Worm (Caenorhabditis elegans) whole organism, L2 larva: ENCODE measurements around the gene prp-40.

Experiments used
- Y55F3AM.14 ChIP-seq: fragments of 200-800 bp; sonication (Bioruptor generic); optimal IDR thresholded peaks from 2 replicates; lab custom pipeline; 2018; ENCODE audit warnings: mild to moderate bottlenecking, missing genetic modification characterization, missing compliant biosample characterization
- ZK546.5 ChIP-seq: sonication (generic microtip); optimal IDR thresholded peaks from 2 replicates; lab custom pipeline; 2017; ENCODE audit warnings: missing biosample characterization, missing genetic modification characterization
- alr-1 ChIP-seq: fragments of 150-350 bp; optimal IDR thresholded peaks from 2 replicates; lab custom pipeline; 2014; ENCODE audit warnings: missing biosample characterization, missing genetic modification characterization
- ama-1 ChIP-seq: fragments of 150-350 bp; optimal IDR thresholded peaks from 2 replicates; lab custom pipeline; 2018; ENCODE audit warnings: inconsistent platforms
- egl-27 ChIP-seq: sonication (generic microtip); optimal IDR thresholded peaks from 3 replicates; lab custom pipeline; 2017; ENCODE audit warnings: missing biosample characterization, missing genetic modification reagents, missing genetic modification characterization
- mab-5 ChIP-seq: fragments of 150-350 bp; optimal IDR thresholded peaks from 2 replicates; lab custom pipeline; 2014; ENCODE audit warnings: missing biosample characterization, missing genetic modification characterization
- snpc-4 ChIP-seq: fragments of 150-350 bp; optimal IDR thresholded peaks from 2 replicates; lab custom pipeline; 2014; ENCODE audit warnings: missing biosample characterization, missing genetic modification characterization

DNA sequence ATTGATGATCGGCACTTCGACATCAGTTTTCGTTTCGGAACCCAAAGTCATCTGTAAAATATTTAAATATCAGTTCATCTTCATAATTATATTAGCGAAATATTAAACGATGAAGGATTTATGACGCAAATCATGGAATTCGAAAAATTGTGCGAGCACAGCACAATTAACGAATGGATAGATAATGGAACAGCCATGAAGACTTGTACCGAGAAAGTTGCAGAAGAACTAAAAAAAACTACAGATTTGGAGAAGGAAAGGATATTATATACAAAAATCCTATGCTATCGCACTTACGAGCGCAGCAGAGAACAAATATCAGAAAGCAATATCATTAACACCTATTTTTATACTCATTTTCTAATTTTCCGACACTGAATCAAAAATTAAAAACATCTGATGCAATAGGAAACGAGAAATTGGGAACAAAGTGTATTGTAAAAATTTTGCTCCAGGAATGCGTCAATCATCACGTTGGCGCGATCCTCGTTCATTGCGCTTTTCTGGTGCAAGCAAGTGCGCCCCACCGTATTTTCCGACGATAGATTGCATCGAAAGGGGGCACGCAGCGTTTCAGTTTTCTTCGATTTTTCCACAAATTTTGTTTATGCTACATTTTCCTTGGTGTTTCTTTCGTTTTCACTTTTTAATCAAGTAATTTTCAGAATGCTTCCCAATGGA is at the start of gene prp-40, which contains the start of gene clu-1:
- TF ChIP-seq egl-27 (tag; lab: Kevin White, UChicago) (no peak), mab-5 (peak; percentile 89), snpc-4 (peak; percentile 48), ZK546.5 (tag; lab: Kevin White, UChicago) (peak; percentile 33), ama-1 (lab: Kevin White, UChicago) (peak; percentile 42), alr-1 (tag; lab: Kevin White, UChicago) (no peak), Y55F3AM.14 (GFP tag; lab: Kevin White, UChicago) (no peak)
